Worm (Caenorhabditis elegans): ENCODE measurements around the gene ZC518.8.

ZC518.8 gene

ce11 chrIV:12359979-12360378, 1.7 kb downstream of the ZC518.8 start:
- TF ChIP-seq ztf-23 (GFP tag; IDR thresholded peaks at IDR 0.05) (no peak), ztf-29 (GFP tag; IDR thresholded peaks at IDR 0.05) (no peak)

- no peak for TF ChIP-seq med-1 (GFP tag; optimal IDR thresholded peaks at IDR 0.05; ENCODE audit: insufficient read depth)
Observed at ce11 chrIV:12350235-12350634, 11.5 kb downstream of the ZC518.8 start.

- TF ChIP-seq ztf-23 (GFP tag; IDR thresholded peaks at IDR 0.05): no peak
- no peak for TF ChIP-seq T22C8.4 (GFP tag; IDR thresholded peaks at IDR 0.05)
- no peak for TF ChIP-seq klf-2 (GFP tag; conservative IDR thresholded peaks at IDR 0.05)
- TF ChIP-seq flt-1 (GFP tag; IDR thresholded peaks at IDR 0.05): no peak
- TF ChIP-seq cog-1 (tag; optimal IDR thresholded peaks at IDR 0.05): no peak
- TF ChIP-seq ref-1 (GFP tag; conservative IDR thresholded peaks at IDR 0.05): no peak
- no peak for TF ChIP-seq med-1 (GFP tag; optimal IDR thresholded peaks at IDR 0.05; ENCODE audit: insufficient read depth)
- no peak for TF ChIP-seq ztf-29 (GFP tag; IDR thresholded peaks at IDR 0.05)
- no peak for TF ChIP-seq tab-1 (GFP tag; IDR thresholded peaks at IDR 0.05)
Observed at ce11 chrIV:12349639-12350038, 12.1 kb downstream of the ZC518.8 start, which contains the start of gene best-22. best-22 (plus strand) TSS chrIV:12349939.

ce11 chrIV:12340885-12341284, 20.8 kb downstream of the ZC518.8 start:
- TF ChIP-seq ztf-29 (GFP tag; IDR thresholded peaks at IDR 0.05): no peak
- no peak for TF ChIP-seq tab-1 (GFP tag; IDR thresholded peaks at IDR 0.05)
- no peak for TF ChIP-seq klf-2 (GFP tag; conservative IDR thresholded peaks at IDR 0.05)
- no peak for TF ChIP-seq flt-1 (GFP tag; IDR thresholded peaks at IDR 0.05)
- TF ChIP-seq med-1 (GFP tag; optimal IDR thresholded peaks at IDR 0.05; ENCODE audit: insufficient read depth): no peak
- TF ChIP-seq T22C8.4 (GFP tag; IDR thresholded peaks at IDR 0.05): no peak
- no peak for TF ChIP-seq cog-1 (tag; optimal IDR thresholded peaks at IDR 0.05)
- no peak for TF ChIP-seq ref-1 (GFP tag; conservative IDR thresholded peaks at IDR 0.05)
- TF ChIP-seq ztf-23 (GFP tag; IDR thresholded peaks at IDR 0.05): no peak

ce11 chrIV:12336893-12337627, 24.6 kb downstream of the ZC518.8 start, which contains the start of the genes F19B6.10 and wht-5:
F19B6.10 (plus strand) TSS chrIV:12337193.
wht-5 (plus strand) TSS chrIV:12337577.
- no peak for TF ChIP-seq flt-1 (GFP tag; IDR thresholded peaks at IDR 0.05)
- no peak for TF ChIP-seq cog-1 (tag; optimal IDR thresholded peaks at IDR 0.05)
- TF ChIP-seq T22C8.4 (GFP tag; IDR thresholded peaks at IDR 0.05): no peak
- TF ChIP-seq tab-1 (GFP tag; IDR thresholded peaks at IDR 0.05): no peak
- TF ChIP-seq klf-2 (GFP tag; conservative IDR thresholded peaks at IDR 0.05): no peak
- TF ChIP-seq ref-1 (GFP tag; conservative IDR thresholded peaks at IDR 0.05): no peak
- no peak for TF ChIP-seq med-1 (GFP tag; optimal IDR thresholded peaks at IDR 0.05; ENCODE audit: insufficient read depth)
- TF ChIP-seq ztf-29 (GFP tag; IDR thresholded peaks at IDR 0.05): no peak
- TF ChIP-seq ztf-23 (GFP tag; IDR thresholded peaks at IDR 0.05): no peak

- TF ChIP-seq cog-1 (tag; optimal IDR thresholded peaks at IDR 0.05) (no peak), ztf-29 (GFP tag; IDR thresholded peaks at IDR 0.05) (no peak), ztf-23 (GFP tag; IDR thresholded peaks at IDR 0.05) (no peak), T22C8.4 (GFP tag; IDR thresholded peaks at IDR 0.05) (no peak), ref-1 (GFP tag; conservative IDR thresholded peaks at IDR 0.05) (no peak), flt-1 (GFP tag; IDR thresholded peaks at IDR 0.05) (no peak), med-1 (GFP tag; optimal IDR thresholded peaks at IDR 0.05; ENCODE audit: insufficient read depth) (no peak), klf-2 (GFP tag; conservative IDR thresholded peaks at IDR 0.05) (no peak), tab-1 (GFP tag; IDR thresholded peaks at IDR 0.05) (no peak)
Observed at ce11 chrIV:12335798-12336197, 25.9 kb downstream of the ZC518.8 start, which contains the start of gene F19B6.1. F19B6.1 (minus strand) TSS chrIV:12336075.

- no peak for TF ChIP-seq med-1 (GFP tag; optimal IDR thresholded peaks at IDR 0.05; ENCODE audit: insufficient read depth)
Observed at ce11 chrIV:12335248-12335647, 26.5 kb downstream of the ZC518.8 start.

- TF ChIP-seq ztf-23 (GFP tag; IDR thresholded peaks at IDR 0.05): no peak
- no peak for TF ChIP-seq cog-1 (tag; optimal IDR thresholded peaks at IDR 0.05)
- no peak for TF ChIP-seq ref-1 (GFP tag; conservative IDR thresholded peaks at IDR 0.05)
- TF ChIP-seq med-1 (GFP tag; optimal IDR thresholded peaks at IDR 0.05; ENCODE audit: insufficient read depth): no peak
- no peak for TF ChIP-seq klf-2 (GFP tag; conservative IDR thresholded peaks at IDR 0.05)
- no peak for TF ChIP-seq tab-1 (GFP tag; IDR thresholded peaks at IDR 0.05)
- TF ChIP-seq flt-1 (GFP tag; IDR thresholded peaks at IDR 0.05): no peak
- TF ChIP-seq ztf-29 (GFP tag; IDR thresholded peaks at IDR 0.05): no peak
- no peak for TF ChIP-seq T22C8.4 (GFP tag; IDR thresholded peaks at IDR 0.05)
Observed at ce11 chrIV:12334708-12335107, 27.0 kb downstream of the ZC518.8 start.

ce11 chrIV:12334142-12334541, 27.6 kb downstream of the ZC518.8 start:
- TF ChIP-seq T22C8.4 (GFP tag; IDR thresholded peaks at IDR 0.05): no peak
- TF ChIP-seq klf-2 (GFP tag; conservative IDR thresholded peaks at IDR 0.05): no peak
- TF ChIP-seq ztf-23 (GFP tag; IDR thresholded peaks at IDR 0.05): no peak
- no peak for TF ChIP-seq tab-1 (GFP tag; IDR thresholded peaks at IDR 0.05)
- TF ChIP-seq ztf-29 (GFP tag; IDR thresholded peaks at IDR 0.05): no peak
- TF ChIP-seq cog-1 (tag; optimal IDR thresholded peaks at IDR 0.05): no peak
- TF ChIP-seq ref-1 (GFP tag; conservative IDR thresholded peaks at IDR 0.05): no peak
- no peak for TF ChIP-seq med-1 (GFP tag; optimal IDR thresholded peaks at IDR 0.05; ENCODE audit: insufficient read depth)
- no peak for TF ChIP-seq flt-1 (GFP tag; IDR thresholded peaks at IDR 0.05)

ce11 chrIV:12330840-12331359, 30.8 kb downstream of the ZC518.8 start, which contains the start of gene ufd-1:
ufd-1 (minus strand) TSS chrIV:12330890.
- TF ChIP-seq med-1 (GFP tag; optimal IDR thresholded peaks at IDR 0.05; ENCODE audit: insufficient read depth): no peak
- no peak for TF ChIP-seq cog-1 (tag; optimal IDR thresholded peaks at IDR 0.05)
- no peak for TF ChIP-seq ztf-23 (GFP tag; IDR thresholded peaks at IDR 0.05)
- TF ChIP-seq klf-2 (GFP tag; conservative IDR thresholded peaks at IDR 0.05): no peak
- TF ChIP-seq ref-1 (GFP tag; conservative IDR thresholded peaks at IDR 0.05): no peak
- no peak for TF ChIP-seq tab-1 (GFP tag; IDR thresholded peaks at IDR 0.05)
- no peak for TF ChIP-seq ztf-29 (GFP tag; IDR thresholded peaks at IDR 0.05)
- TF ChIP-seq flt-1 (GFP tag; IDR thresholded peaks at IDR 0.05): no peak
- TF ChIP-seq T22C8.4 (GFP tag; IDR thresholded peaks at IDR 0.05): no peak
